Worm (Caenorhabditis elegans) whole organism, mixed stage, embryonic: Measurements from ENCODE around the gene hpo-31.

Experiments used
- bed-3 ChIP-seq: fragments of 200-800 bp; sonication (Bioruptor generic); optimal IDR thresholded peaks from 3 replicates; lab custom pipeline; 2018; ENCODE audit warnings: mild to moderate bottlenecking, missing genetic modification characterization, moderate library complexity, missing compliant biosample characterization
- ceh-43 ChIP-seq: fragments of 200-800 bp; sonication (Bioruptor generic); optimal IDR thresholded peaks from 2 replicates; lab custom pipeline; 2018; ENCODE audit warnings: mild to moderate bottlenecking, missing genetic modification characterization, moderate library complexity, missing compliant biosample characterization
- ceh-83 ChIP-seq: fragments of 200-800 bp; sonication (Bioruptor generic); optimal IDR thresholded peaks from 2 replicates; lab custom pipeline; 2018; ENCODE audit warnings: mild to moderate bottlenecking, missing genetic modification characterization, missing compliant biosample characterization
- cnd-1 ChIP-seq: fragments of 200-800 bp; sonication (Bioruptor generic); optimal IDR thresholded peaks from 2 replicates; lab custom pipeline; 2018; ENCODE audit warnings: mild to moderate bottlenecking, missing genetic modification characterization, missing compliant biosample characterization
- drap-1 ChIP-seq: fragments of 200-800 bp; sonication (Bioruptor generic); optimal IDR thresholded peaks from 3 replicates; lab custom pipeline; 2018; ENCODE audit warnings: mild to moderate bottlenecking, missing genetic modification characterization, missing compliant biosample characterization
- elt-1 ChIP-seq: sonication (generic microtip); optimal IDR thresholded peaks from 2 replicates; lab custom pipeline; 2017; ENCODE audit warnings: missing genetic modification characterization, mild to moderate bottlenecking, missing compliant biosample characterization, antibody characterized with exemption, moderate library complexity, borderline replicate concordance; ENCODE audit not compliant: insufficient read depth
- flh-1 ChIP-seq: fragments of 200-800 bp; sonication (Bioruptor generic); optimal IDR thresholded peaks from 2 replicates; lab custom pipeline; 2018; ENCODE audit warnings: mild to moderate bottlenecking, missing genetic modification characterization, moderate library complexity, missing compliant biosample characterization
- ham-2 ChIP-seq: fragments of 200-800 bp; sonication (Bioruptor generic); optimal IDR thresholded peaks from 2 replicates; lab custom pipeline; 2018; ENCODE audit warnings: mild to moderate bottlenecking, missing genetic modification characterization, missing compliant biosample characterization
- lin-13 ChIP-seq: fragments of 150-350 bp; optimal IDR thresholded peaks from 2 replicates; lab custom pipeline; 2014; ENCODE audit warnings: missing biosample characterization, missing genetic modification characterization
- lsy-2 ChIP-seq: fragments of 150-350 bp; optimal IDR thresholded peaks from 2 replicates; lab custom pipeline; 2014; ENCODE audit warnings: missing biosample characterization, missing genetic modification characterization
- mep-1 ChIP-seq: fragments of 150-350 bp; optimal IDR thresholded peaks from 2 replicates; lab custom pipeline; 2017; ENCODE audit warnings: missing biosample characterization, missing genetic modification reagents, missing genetic modification characterization, inconsistent platforms
- mls-2 ChIP-seq: sonication (generic microtip); optimal IDR thresholded peaks from 2 replicates; lab custom pipeline; 2016; ENCODE audit warnings: mild to moderate bottlenecking, missing genetic modification characterization, moderate library complexity, missing compliant biosample characterization
- nhr-12 ChIP-seq: fragments of 150-350 bp; optimal IDR thresholded peaks from 2 replicates; lab custom pipeline; 2014; ENCODE audit warnings: missing biosample characterization, missing genetic modification characterization
- sem-2 ChIP-seq: fragments of 200-800 bp; sonication (Bioruptor generic); optimal IDR thresholded peaks from 2 replicates; lab custom pipeline; 2018; ENCODE audit warnings: mild to moderate bottlenecking, missing genetic modification characterization, missing compliant biosample characterization
- snpc-4 ChIP-seq: fragments of 150-350 bp; optimal IDR thresholded peaks from 2 replicates; lab custom pipeline; 2014; ENCODE audit warnings: missing biosample characterization, missing genetic modification characterization
- sptf-1 ChIP-seq: sonication (generic microtip); optimal IDR thresholded peaks from 2 replicates; lab custom pipeline; 2017; ENCODE audit warnings: mild to moderate bottlenecking, missing genetic modification characterization, moderate library complexity, missing compliant biosample characterization
- tbx-8 ChIP-seq: fragments of 200-800 bp; sonication (Bioruptor generic); optimal IDR thresholded peaks from 2 replicates; lab custom pipeline; 2018; ENCODE audit warnings: mild to moderate bottlenecking, missing genetic modification characterization, moderate library complexity, missing compliant biosample characterization
- unc-120 ChIP-seq: sonication (generic microtip); optimal IDR thresholded peaks from 2 replicates; lab custom pipeline; 2017; ENCODE audit warnings: missing genetic modification characterization, missing compliant biosample characterization; ENCODE audit not compliant: poor library complexity, severe bottlenecking
- unc-62 ChIP-seq: fragments of 150-350 bp; optimal IDR thresholded peaks from 2 replicates; lab custom pipeline; 2014; ENCODE audit warnings: missing biosample characterization, missing genetic modification reagents, missing genetic modification characterization
- zip-8 ChIP-seq: fragments of 150-350 bp; optimal IDR thresholded peaks from 2 replicates; lab custom pipeline; 2014; ENCODE audit warnings: missing biosample characterization, missing genetic modification characterization

Gene hpo-31

DNA sequence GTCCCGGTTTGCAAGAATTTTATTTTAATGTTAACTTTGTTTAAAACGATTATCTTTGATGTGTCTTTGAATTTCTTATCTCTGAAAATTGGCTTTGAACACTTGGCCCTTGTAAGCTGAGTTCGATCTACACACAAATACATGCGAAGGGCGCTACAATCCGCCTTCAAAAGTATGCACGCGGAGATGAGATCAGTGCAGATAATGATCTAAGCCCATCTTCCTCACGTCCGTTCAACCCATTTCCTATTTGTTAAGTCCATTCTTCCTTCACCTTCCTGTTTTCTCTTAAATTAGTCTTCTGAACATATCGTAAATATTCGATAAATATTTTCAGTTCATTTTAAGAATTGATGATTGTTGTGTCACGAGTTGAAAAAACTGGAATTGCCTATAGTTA, 43.5 kb downstream of the hpo-31 start, which contains the start of gene nhr-175:
Gene nhr-175, plus strand, starts transcription at position 339 of the 400 bp plus-strand sequence.
- TF ChIP-seq ceh-43 (GFP tag; lab: Kevin White, UChicago) (no peak), ham-2 (GFP tag; lab: Kevin White, UChicago) (peak; percentile 28), elt-1 (tag; lab: Kevin White, UChicago) (peak; percentile 91), ceh-83 (GFP tag; lab: Kevin White, UChicago) (no peak), sptf-1 (no peak)

DNA sequence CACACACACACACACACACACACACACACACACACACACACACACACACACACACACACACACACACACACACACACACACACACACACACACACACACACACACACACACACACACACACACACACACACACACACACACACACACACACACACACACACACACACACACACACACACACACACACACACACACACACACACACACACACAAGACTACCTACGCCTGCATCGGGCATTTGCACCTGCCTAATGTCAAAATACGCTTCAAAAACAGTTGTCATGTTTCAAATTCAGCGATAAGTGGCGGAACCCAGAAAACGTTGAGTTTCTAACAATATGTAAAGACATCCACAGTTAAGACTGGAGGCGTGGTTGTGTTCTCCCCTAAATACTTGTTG, 46.0 kb downstream of the hpo-31 start:
- TF ChIP-seq cnd-1 (tag; lab: Kevin White, UChicago) (peak; percentile 58), ceh-43 (GFP tag; lab: Kevin White, UChicago) (peak; percentile 5), tbx-8 (peak; percentile 11), sem-2 (peak; percentile 46), drap-1 (GFP tag; lab: Kevin White, UChicago) (peak; percentile 50), ceh-83 (GFP tag; lab: Kevin White, UChicago) (peak; percentile 31)

ce11 chrV:13869551-13869950, 46.7 kb downstream of the hpo-31 start:
- TF ChIP-seq lin-13 (tag; lab: Kevin White, UChicago) = no peak
- no peak for TF ChIP-seq nhr-12 (tag; lab: Kevin White, UChicago)
- TF ChIP-seq tbx-8 = no peak
- TF ChIP-seq bed-3 (GFP tag; lab: Kevin White, UChicago) = no peak
- no peak for TF ChIP-seq flh-1
- no peak for TF ChIP-seq snpc-4
- no peak for TF ChIP-seq sptf-1
- TF ChIP-seq mep-1 (tag; lab: Kevin White, UChicago) = no peak
- no peak for TF ChIP-seq zip-8 (tag; lab: Kevin White, UChicago)
- no peak for TF ChIP-seq ceh-43 (GFP tag; lab: Kevin White, UChicago)
- TF ChIP-seq lsy-2 (tag; lab: Kevin White, UChicago) = no peak
- TF ChIP-seq, all 35 proteins: peak for 0

DNA sequence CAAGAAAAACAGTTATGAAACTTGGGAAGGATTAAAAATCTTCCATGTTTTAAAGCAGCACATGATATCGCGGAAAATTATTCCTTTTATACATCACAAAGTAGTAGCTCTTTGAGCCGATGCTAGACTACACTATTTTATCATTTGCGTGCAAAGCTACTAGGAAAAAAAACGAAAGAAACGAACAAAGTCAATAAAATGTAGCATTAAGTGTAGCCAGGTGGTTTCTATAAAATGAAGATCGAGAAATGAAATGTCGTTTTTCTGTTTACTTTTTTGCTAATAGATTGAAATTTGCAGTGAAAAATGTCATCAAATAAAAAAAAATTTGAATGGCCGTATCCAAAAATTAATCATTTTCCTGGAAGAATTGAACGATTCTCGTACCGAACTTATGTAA, 50.0 kb downstream of the hpo-31 start, which contains the start of gene cpt-5:
Gene cpt-5, plus strand, starts transcription at position 301 of the 400 bp plus-strand sequence.
- TF ChIP-seq unc-120 (tag; lab: Kevin White, UChicago) (no peak), elt-1 (tag; lab: Kevin White, UChicago) (no peak), unc-62 (GFP tag; lab: Kevin White, UChicago) (no peak), snpc-4 (no peak), zip-8 (tag; lab: Kevin White, UChicago) (no peak), mls-2 (no peak)

DNA sequence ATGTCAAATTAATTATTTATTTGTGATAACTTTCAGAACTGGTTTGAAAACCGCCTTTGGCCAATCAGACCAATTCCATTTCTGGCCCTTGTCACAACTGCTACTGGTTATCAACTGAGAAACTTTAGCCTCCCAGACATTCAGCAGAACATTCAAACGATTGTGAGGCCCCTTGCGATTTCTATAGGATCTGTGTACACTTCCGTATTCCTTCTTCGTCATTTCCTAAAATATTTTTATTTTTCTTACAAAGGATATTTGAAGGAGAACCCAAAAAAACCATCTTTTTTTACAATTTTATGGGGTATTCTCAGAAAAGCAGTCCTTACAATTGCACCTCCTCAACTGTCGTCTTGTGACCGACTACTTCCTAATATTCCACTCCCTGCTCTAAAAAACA, 50.5 kb downstream of the hpo-31 start:
- TF ChIP-seq elt-1 (tag; lab: Kevin White, UChicago) = no peak
